Fruit fly (Drosophila melanogaster) whole organism, embryonic: ENCODE measurements around the gene Acp36DE.

ENCODE experiments used
- Abd-B ChIP-seq: fragments of 200-800 bp; sonication (Bioruptor generic); optimal IDR thresholded peaks from 2 replicates; lab custom pipeline; 2018; ENCODE audit warnings: missing biosample characterization, mild to moderate bottlenecking, missing genetic modification characterization, moderate library complexity
- CG1024 ChIP-seq: fragments of 200-800 bp; sonication (Bioruptor generic); IDR thresholded peaks from 2 replicates; pipeline ENCODE4 v1.3.6; 2022; ENCODE audit warnings: missing biosample characterization, missing genetic modification characterization
- CG10321 ChIP-seq: fragments of 200-800 bp; sonication (Bioruptor generic); IDR thresholded peaks from 2 replicates; pipeline ENCODE4 v1.3.6; 2022; ENCODE audit warnings: missing biosample characterization, missing genetic modification characterization
- CG10462 ChIP-seq: fragments of 200-800 bp; sonication (Bioruptor generic); optimal IDR thresholded peaks from 2 replicates; lab custom pipeline; 2016; ENCODE audit warnings: missing biosample characterization, missing genetic modification characterization
- CG12104 ChIP-seq: fragments of 200-800 bp; sonication (Bioruptor generic); optimal IDR thresholded peaks from 3 replicates; lab custom pipeline; 2016; ENCODE audit warnings: missing biosample characterization, missing genetic modification characterization
- CG12155 ChIP-seq: fragments of 200-800 bp; sonication (Bioruptor generic); optimal IDR thresholded peaks from 3 replicates; lab custom pipeline; 2016; ENCODE audit warnings: missing biosample characterization, missing genetic modification characterization
- CG12942 ChIP-seq: fragments of 200-800 bp; sonication (Bioruptor generic); optimal IDR thresholded peaks from 3 replicates; lab custom pipeline; 2016; ENCODE audit warnings: missing biosample characterization, missing genetic modification characterization
- CG13424 ChIP-seq: fragments of 200-800 bp; sonication (Bioruptor generic); optimal IDR thresholded peaks from 2 replicates; lab custom pipeline; 2019; ENCODE audit warnings: missing biosample characterization, mild to moderate bottlenecking, missing genetic modification characterization, moderate library complexity
- CG1603 ChIP-seq: fragments of 200-800 bp; sonication (Bioruptor generic); optimal IDR thresholded peaks from 2 replicates; lab custom pipeline; 2019; ENCODE audit warnings: missing biosample characterization, mild to moderate bottlenecking, missing genetic modification characterization, moderate library complexity
- CG16813 ChIP-seq: fragments of 200-800 bp; sonication (Bioruptor generic); IDR thresholded peaks from 3 replicates; pipeline ENCODE4 v1.3.6; 2022; ENCODE audit warnings: missing biosample characterization, missing genetic modification characterization; ENCODE audit not compliant: partially characterized antibody
- CG17802 ChIP-seq: fragments of 200-800 bp; sonication (Bioruptor generic); optimal IDR thresholded peaks from 2 replicates; lab custom pipeline; 2018; ENCODE audit warnings: missing biosample characterization, mild to moderate bottlenecking, missing genetic modification characterization, moderate library complexity
- CG18599 ChIP-seq: fragments of 200-800 bp; sonication (Bioruptor generic); optimal IDR thresholded peaks from 3 replicates; lab custom pipeline; 2017; ENCODE audit warnings: missing biosample characterization, missing genetic modification characterization, mild to moderate bottlenecking, moderate library complexity, missing genetic modification reagents
- CG2120 ChIP-seq: fragments of 200-800 bp; sonication (Bioruptor generic); optimal IDR thresholded peaks from 3 replicates; lab custom pipeline; 2016; ENCODE audit warnings: missing biosample characterization, missing genetic modification characterization
- CG2678 ChIP-seq: fragments of 200-800 bp; sonication (Bioruptor generic); optimal IDR thresholded peaks from 3 replicates; lab custom pipeline; 2019; ENCODE audit warnings: missing biosample characterization, mild to moderate bottlenecking, missing genetic modification characterization, moderate library complexity
- CG31388 ChIP-seq: fragments of 200-800 bp; sonication (Bioruptor generic); optimal IDR thresholded peaks from 2 replicates; lab custom pipeline; 2016; ENCODE audit warnings: missing biosample characterization, missing genetic modification characterization
- CG6175 ChIP-seq: fragments of 200-800 bp; sonication (Bioruptor generic); IDR thresholded peaks from 3 replicates; pipeline ENCODE4 v1.3.6; 2022; ENCODE audit warnings: missing biosample characterization, missing genetic modification characterization
- CG6272 ChIP-seq: fragments of 200-800 bp; sonication (Bioruptor generic); IDR thresholded peaks from 2 replicates; pipeline ENCODE4 v1.3.6; 2022; ENCODE audit warnings: missing biosample characterization, missing genetic modification characterization
- CG7271 ChIP-seq: fragments of 200-800 bp; sonication (Bioruptor generic); optimal IDR thresholded peaks from 2 replicates; lab custom pipeline; 2018; ENCODE audit warnings: missing biosample characterization, mild to moderate bottlenecking, missing genetic modification characterization, moderate library complexity
- CG9932 ChIP-seq: fragments of 200-800 bp; sonication (Bioruptor generic); IDR thresholded peaks from 2 replicates; pipeline ENCODE4 v1.3.6; 2022; ENCODE audit warnings: missing biosample characterization, missing genetic modification characterization
- Drgx ChIP-seq: fragments of 200-800 bp; sonication (Bioruptor generic); IDR thresholded peaks from 2 replicates; pipeline ENCODE4 v1.3.6; 2022; ENCODE audit warnings: missing biosample characterization, missing genetic modification characterization
- Gug ChIP-seq: fragments of 200-800 bp; sonication (Bioruptor generic); IDR thresholded peaks from 4 replicates; pipeline ENCODE4 v1.3.6; 2022; ENCODE audit warnings: missing biosample characterization, missing genetic modification characterization
- HmgZ ChIP-seq: fragments of 200-800 bp; sonication (Bioruptor generic); optimal IDR thresholded peaks from 2 replicates; lab custom pipeline; 2018; ENCODE audit warnings: missing biosample characterization, mild to moderate bottlenecking, missing genetic modification characterization
- Jarid2 ChIP-seq: fragments of 200-800 bp; sonication (Bioruptor generic); optimal IDR thresholded peaks from 3 replicates; lab custom pipeline; 2017; ENCODE audit warnings: mild to moderate bottlenecking, missing biosample characterization, missing genetic modification reagents, missing genetic modification characterization
- Kr ChIP-seq: fragments of 200-800 bp; sonication (Bioruptor generic); optimal IDR thresholded peaks from 2 replicates; lab custom pipeline; 2017; ENCODE audit warnings: missing biosample characterization, mild to moderate bottlenecking, missing genetic modification characterization
- Lim3 ChIP-seq: fragments of 200-800 bp; sonication (Bioruptor generic); IDR thresholded peaks from 2 replicates; pipeline ENCODE4 v1.3.6; 2022; ENCODE audit warnings: missing biosample characterization, missing genetic modification characterization
- Myb ChIP-seq: fragments of 200-800 bp; sonication (Bioruptor generic); optimal IDR thresholded peaks from 2 replicates; lab custom pipeline; 2016; ENCODE audit warnings: missing biosample characterization, missing genetic modification characterization
- NfI ChIP-seq: fragments of 200-800 bp; sonication (Bioruptor generic); optimal IDR thresholded peaks from 3 replicates; lab custom pipeline; 2018; ENCODE audit warnings: missing biosample characterization, mild to moderate bottlenecking, missing genetic modification characterization, moderate library complexity
- Scr ChIP-seq: fragments of 200-800 bp; sonication (Bioruptor generic); IDR thresholded peaks from 2 replicates; pipeline ENCODE4 v1.3.6; 2022; ENCODE audit warnings: missing biosample characterization, missing genetic modification characterization; ENCODE audit not compliant: partially characterized antibody
- Sox102F ChIP-seq: fragments of 200-800 bp; sonication (Bioruptor generic); optimal IDR thresholded peaks from 2 replicates; lab custom pipeline; 2018; ENCODE audit warnings: missing biosample characterization, mild to moderate bottlenecking, missing genetic modification characterization, moderate library complexity
- TFAM ChIP-seq: fragments of 200-800 bp; sonication (Bioruptor generic); optimal IDR thresholded peaks from 2 replicates; lab custom pipeline; 2017; ENCODE audit warnings: missing biosample characterization, missing genetic modification characterization, inconsistent platforms
- br ChIP-seq: fragments of >200 bp; optimal IDR thresholded peaks from 2 replicates; lab custom pipeline; 2017
- dati ChIP-seq: fragments of 200-800 bp; sonication (Bioruptor generic); IDR thresholded peaks from 2 replicates; pipeline ENCODE4 v1.3.6; 2022; ENCODE audit warnings: missing biosample characterization, missing genetic modification characterization
- dmrt99B ChIP-seq: fragments of 200-800 bp; sonication (Bioruptor generic); optimal IDR thresholded peaks from 2 replicates; lab custom pipeline; 2018; ENCODE audit warnings: missing biosample characterization, mild to moderate bottlenecking, missing genetic modification characterization, moderate library complexity
- ewg ChIP-seq: fragments of 200-800 bp; sonication (Bioruptor generic); optimal IDR thresholded peaks from 3 replicates; lab custom pipeline; 2017; ENCODE audit warnings: mild to moderate bottlenecking, missing biosample characterization, missing genetic modification reagents, missing genetic modification characterization
- fu2 ChIP-seq: fragments of 200-800 bp; sonication (Bioruptor generic); optimal IDR thresholded peaks from 2 replicates; lab custom pipeline; 2016; ENCODE audit warnings: missing biosample characterization, missing genetic modification characterization
- gsb-n ChIP-seq: fragments of 200-800 bp; sonication (Bioruptor generic); optimal IDR thresholded peaks from 3 replicates; lab custom pipeline; 2018; ENCODE audit warnings: missing biosample characterization, mild to moderate bottlenecking, missing genetic modification characterization
- hth ChIP-seq: fragments of >200 bp; optimal IDR thresholded peaks from 2 replicates; lab custom pipeline; 2017; ENCODE audit warnings: inconsistent platforms
- insv ChIP-seq, 2 experiments: fragments of 200-800 bp; sonication (Bioruptor generic); optimal IDR thresholded peaks; 3 replicates each; lab custom pipeline; 2016 to 2018; ENCODE audit warnings: missing biosample characterization in 2 of 2, missing genetic modification characterization in 2 of 2
- pan ChIP-seq, 4 experiments: fragments of >200 bp in 3 of 4; fragments of 200-800 bp in 1 of 4; sonication (Bioruptor generic) in 1 of 4; optimal IDR thresholded peaks in 3 of 4; IDR thresholded peaks in 1 of 4; 2 replicates each; pipeline versions ENCODE4 v1.3.6 to Lab custom; 2017 to 2022; ENCODE audit warnings: missing biosample characterization in 2 of 4, missing genetic modification characterization in 2 of 4, mixed read lengths in 1 of 4
- pho ChIP-seq: fragments of 200-800 bp; sonication (Bioruptor generic); optimal IDR thresholded peaks from 2 replicates; lab custom pipeline; 2016; ENCODE audit warnings: missing biosample characterization, missing genetic modification characterization
- rib ChIP-seq: fragments of 200-800 bp; sonication (Bioruptor generic); IDR thresholded peaks from 2 replicates; pipeline ENCODE4 v1.3.6; 2022; ENCODE audit warnings: missing biosample characterization, missing genetic modification characterization
- sc ChIP-seq, 3 experiments: fragments of >200 bp in 2 of 3; fragments of 200-800 bp in 1 of 3; sonication (Bioruptor generic) in 1 of 3; optimal IDR thresholded peaks; 2 replicates in 2 of 3; 3 replicates in 1 of 3; lab custom pipeline; 2017; ENCODE audit warnings: mild to moderate bottlenecking in 1 of 3, missing biosample characterization in 1 of 3, missing genetic modification characterization in 1 of 3, missing genetic modification reagents in 1 of 3
- slbo ChIP-seq: fragments of 200-800 bp; sonication (Bioruptor generic); IDR thresholded peaks from 2 replicates; pipeline ENCODE4 v1.3.6; 2022; ENCODE audit warnings: missing biosample characterization, missing genetic modification characterization
- sr ChIP-seq: fragments of 200-800 bp; sonication (Bioruptor generic); IDR thresholded peaks from 3 replicates; pipeline ENCODE4 v1.3.6; 2022; ENCODE audit warnings: missing biosample characterization, missing genetic modification characterization
- ssp ChIP-seq: fragments of 200-800 bp; sonication (Bioruptor generic); IDR thresholded peaks from 2 replicates; pipeline ENCODE4 v1.3.6; 2022; ENCODE audit warnings: missing biosample characterization, missing genetic modification characterization
- tap ChIP-seq: fragments of 200-800 bp; optimal IDR thresholded peaks from 3 replicates; lab custom pipeline; 2019; ENCODE audit warnings: missing biosample characterization, mild to moderate bottlenecking, missing genetic modification characterization, moderate library complexity
- z ChIP-seq: fragments of 200-800 bp; sonication (Bioruptor generic); IDR thresholded peaks from 3 replicates; pipeline ENCODE4 v1.3.6; 2022; ENCODE audit warnings: missing biosample characterization, missing genetic modification characterization
- zen ChIP-seq: fragments of 200-800 bp; sonication (Bioruptor generic); optimal IDR thresholded peaks from 3 replicates; lab custom pipeline; 2018; ENCODE audit warnings: missing biosample characterization, mild to moderate bottlenecking, missing genetic modification characterization, moderate library complexity

Acp36DE gene

dm6 chr2L:18319577-18320316, 39.1 kb downstream of the Acp36DE start, which contains the start of gene Fas3 (continued):
- TF ChIP-seq CG13424 (tag; lab: Kevin White, UChicago) (no peak), CG10462 (no peak), CG17802 (tag; lab: Kevin White, UChicago) (no peak), pho (GFP tag; lab: Kevin White, UChicago) (peak; percentile 31), Myb (GFP tag; lab: Kevin White, UChicago) (peak; percentile 11), CG1603 (tag; lab: Kevin White, UChicago) (peak; percentile 34), z (peak; percentile 71), CG6175 (peak; percentile 63; the same call in 2 of the 3 replicates), CG1024 (0 out of 2 replicates have a peak, but pooled peaks have one; percentile 36), CG2120 (GFP tag; lab: Kevin White, UChicago) (peak; percentile 22), Scr (GFP tag; lab: Robert Waterston, UW) (peak; percentile 55), gsb-n (peak; percentile 30), fu2 (GFP tag; lab: Kevin White, UChicago) (no peak), dmrt99B (tag; lab: Kevin White, UChicago) (no peak), sc (optimal IDR thresholded peaks at IDR 0.05; lab: Kevin White, UChicago) (no peak), sc (GFP tag; optimal IDR thresholded peaks at IDR 0.05; lab: Kevin White, UChicago) (no peak), insv (GFP tag; optimal IDR thresholded peaks at IDR 0.05; lab: Kevin White, UChicago) (no peak), CG7271 (tag; lab: Kevin White, UChicago) (no peak), CG31388 (GFP tag; lab: Kevin White, UChicago) (no peak), Kr (GFP tag; lab: Kevin White, UChicago) (no peak), NfI (GFP tag; lab: Kevin White, UChicago) (no peak), Drgx (GFP tag; lab: Robert Waterston, UW) (peak; percentile 46; the same call in 1 of the 2 replicates), pan (optimal IDR thresholded peaks at IDR 0.05; lab: Kevin White, UChicago) (no peak), pan (GFP tag; optimal IDR thresholded peaks at IDR 0.05 in 1 of 2, IDR thresholded peaks at IDR 0.05 in 1 of 2) (peak in 1 of 2 experiments; percentile 29), CG12104 (GFP tag; lab: Kevin White, UChicago) (no peak), hth (no peak), zen (tag; lab: Kevin White, UChicago) (no peak), Sox102F (GFP tag; lab: Kevin White, UChicago) (peak; percentile 42), rib (GFP tag; lab: Robert Waterston, UW) (0 out of 2 replicates have a peak, but pooled peaks have one; percentile 19), sr (GFP tag; lab: Robert Waterston, UW) (peak; percentile 87), CG16813 (peak; percentile 44; the same call in 1 of the 3 replicates), HmgZ (tag; lab: Kevin White, UChicago) (peak; percentile 47), CG6272 (GFP tag; lab: Robert Waterston, UW) (no peak), TFAM (GFP tag; lab: Kevin White, UChicago) (no peak), CG9932 (GFP tag; lab: Robert Waterston, UW) (peak; percentile 26; the same call in 1 of the 2 replicates), Jarid2 (GFP tag; lab: Kevin White, UChicago) (peak; percentile 98), CG10321 (GFP tag; lab: Robert Waterston, UW) (peak; percentile 32; the same call in 1 of the 2 replicates), tap (tag; lab: Kevin White, UChicago) (peak; percentile 17), CG12155 (GFP tag; lab: Kevin White, UChicago) (no peak), Abd-B (GFP tag; lab: Kevin White, UChicago) (no peak), ssp (GFP tag; lab: Robert Waterston, UW) (no peak), slbo (GFP tag; lab: Robert Waterston, UW) (0 out of 2 replicates have a peak, but pooled peaks have one; percentile 7), CG12942 (no peak), Gug (GFP tag; lab: Robert Waterston, UW) (no peak), ewg (GFP tag; lab: Kevin White, UChicago) (no peak), dati (GFP tag; lab: Robert Waterston, UW) (no peak), CG18599 (GFP tag; lab: Kevin White, UChicago) (peak; percentile 64), CG2678 (peak; percentile 21), Lim3 (GFP tag; lab: Robert Waterston, UW) (no peak), br (lab: Kevin White, UChicago) (no peak)
